Fruit fly (Drosophila melanogaster) ovary, adult (tissue): ENCODE measurements around the gene CG33635.
A peak's percentile ranks its signal among the peaks of the same experiment; 100 is the strongest.

ENCODE experiments used
- CG17801 ChIP-seq: fragments of 200-800 bp; optimal IDR thresholded peaks from 2 replicates; lab custom pipeline; 2019; ENCODE audit warnings: missing biosample characterization, mild to moderate bottlenecking, missing genetic modification characterization, moderate library complexity; ENCODE audit not compliant: partially characterized antibody

The CG33635 gene

DNA sequence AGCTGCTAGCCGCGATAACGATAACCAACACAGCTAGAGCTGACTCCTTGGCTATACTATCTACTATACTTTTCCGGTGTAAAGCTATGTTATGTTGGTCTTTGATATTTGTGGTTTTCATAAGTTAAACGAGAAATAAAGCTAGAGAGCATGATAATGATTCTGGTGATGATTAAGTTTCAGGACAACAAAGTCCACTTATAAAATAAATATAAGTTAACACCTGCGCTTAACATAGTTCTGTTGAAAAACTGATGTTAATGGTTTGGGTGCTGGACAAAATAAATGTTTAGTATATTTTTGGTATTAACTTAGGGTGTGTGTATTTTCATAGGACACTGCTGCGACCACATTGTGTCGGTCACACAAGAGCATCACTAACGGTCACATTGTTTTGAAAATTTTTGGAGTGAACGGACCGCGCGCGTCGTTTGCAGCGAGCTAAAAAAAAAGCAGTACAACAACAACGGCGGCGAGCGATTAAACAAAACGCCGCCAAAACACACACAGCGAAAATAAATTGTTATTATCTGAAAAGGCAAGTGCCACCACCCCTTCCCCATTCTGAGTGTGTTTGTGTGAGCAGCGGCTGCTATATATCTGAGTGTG, at the start of gene CG33635, which contains the start of gene spen:
TSS of gene CG33635 (minus strand) at position 16 of the 609 bp plus-strand sequence.
TSS of gene spen (plus strand) at position 384 of the 609 bp plus-strand sequence.
- peak; percentile 72 for TF ChIP-seq CG17801 (GFP tag; lab: Kevin White, UChicago)

DNA sequence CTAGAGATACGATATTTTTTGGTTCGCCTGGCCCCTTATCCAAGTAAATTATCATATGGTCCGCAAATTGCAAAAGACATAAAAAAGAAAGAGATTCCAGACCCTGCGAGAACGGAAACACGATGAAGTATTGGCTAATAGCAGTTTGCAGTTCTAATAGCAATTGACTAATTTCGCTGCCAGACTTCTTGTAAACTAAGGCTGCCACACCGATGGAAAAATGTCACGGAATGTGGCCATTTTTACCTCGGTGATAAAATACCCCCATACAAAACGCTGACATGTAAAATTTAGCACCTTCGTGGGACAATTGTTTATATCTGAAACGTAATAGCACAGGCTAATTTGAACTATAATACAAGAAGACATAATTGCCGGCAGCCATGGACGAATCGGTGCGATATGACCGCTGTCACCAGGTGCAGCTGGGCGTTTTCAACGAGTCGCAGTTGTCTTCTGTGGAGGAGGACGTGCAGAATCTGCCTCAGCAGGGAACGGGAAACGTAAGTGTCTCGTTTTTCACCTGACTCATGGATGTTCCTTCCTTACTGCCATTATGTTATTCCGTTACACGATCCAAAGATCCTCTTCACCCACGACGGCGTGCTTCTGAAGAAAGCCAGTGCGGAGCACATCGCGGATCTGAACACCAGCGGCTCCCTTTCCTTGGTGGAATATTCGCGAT, 48.8 kb upstream of the CG33635 start, which contains the start of the genes Tbc1d15-17 and CG11617:
TSS of gene Tbc1d15-17 (plus strand) at position 51 of the 685 bp plus-strand sequence.
TSS of gene CG11617 (minus strand) at position 169 of the 685 bp plus-strand sequence.
- TF ChIP-seq CG17801 (GFP tag; lab: Kevin White, UChicago), result peak; percentile 1

DNA sequence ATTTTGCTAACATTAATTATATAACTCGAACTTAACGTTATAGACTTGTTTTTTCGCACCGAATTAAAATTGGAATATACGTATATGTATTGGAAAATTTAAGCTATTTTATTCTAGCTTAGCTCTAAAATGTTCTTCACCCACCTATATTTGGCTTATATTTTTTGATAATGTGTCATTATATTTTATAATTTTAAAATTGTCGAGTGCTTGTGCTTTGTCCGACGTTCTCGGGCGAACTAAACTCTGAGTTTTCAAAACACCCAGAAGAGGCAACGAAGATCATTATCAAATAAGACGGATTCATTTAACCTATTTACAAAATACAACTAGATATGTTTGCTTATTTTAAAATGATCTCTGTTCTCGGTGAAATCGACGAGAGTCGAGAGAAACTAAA, 48.1 kb upstream of the CG33635 start:
- TF ChIP-seq CG17801 (GFP tag; lab: Kevin White, UChicago), result no peak

DNA sequence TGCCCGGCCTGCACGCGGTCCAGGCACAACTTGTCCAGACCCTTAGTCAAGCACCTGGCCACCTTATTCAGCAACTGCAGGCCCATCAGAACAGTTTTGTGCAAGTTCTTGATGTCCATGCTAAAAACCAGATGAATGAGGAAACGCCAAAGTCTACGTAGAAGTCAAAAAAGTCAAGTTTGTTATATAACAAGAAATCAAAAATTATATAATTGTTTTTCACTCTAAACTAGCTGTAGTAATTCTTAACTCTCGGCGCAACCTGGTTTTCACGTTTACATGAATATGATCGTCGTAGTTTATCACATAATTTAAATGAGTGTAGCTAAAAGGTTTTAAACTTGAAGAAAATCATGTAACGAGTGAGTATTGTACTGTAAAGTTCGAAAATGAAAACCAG, 46.1 kb upstream of the CG33635 start:
- TF ChIP-seq CG17801 (GFP tag; lab: Kevin White, UChicago), result no peak

DNA sequence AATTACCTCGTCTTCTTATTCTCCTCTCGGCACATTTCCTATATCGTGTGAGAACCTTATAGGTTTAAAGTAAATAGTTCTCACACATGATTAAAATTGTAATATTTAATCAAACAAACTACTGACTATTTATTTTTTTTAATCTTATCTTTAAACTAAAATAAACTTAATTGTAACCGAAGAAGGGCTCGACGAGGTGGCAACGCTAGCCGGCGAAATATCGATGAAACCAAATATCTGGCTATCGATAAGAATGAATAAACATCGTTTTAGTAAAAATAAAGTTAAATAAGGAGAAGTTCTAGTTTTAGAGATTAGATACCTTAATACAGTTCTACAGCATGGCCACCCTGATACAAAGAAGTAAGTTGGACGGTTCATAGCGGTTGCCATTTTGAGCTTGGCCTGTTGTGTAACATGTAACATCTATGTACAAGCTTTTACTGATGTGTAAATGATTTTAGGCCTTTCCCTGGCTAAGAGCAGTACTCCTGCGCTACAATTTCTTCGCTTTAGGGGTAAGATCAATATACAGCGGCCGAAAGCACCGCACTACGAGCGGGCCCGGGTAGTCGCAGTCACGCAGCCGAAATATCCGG, 45.2 kb upstream of the CG33635 start, which contains the start of gene mRpL10:
TSS of gene mRpL10 (plus strand) at position 251 of the 599 bp plus-strand sequence.
- TF ChIP-seq CG17801 (GFP tag; lab: Kevin White, UChicago), result peak; percentile 45

DNA sequence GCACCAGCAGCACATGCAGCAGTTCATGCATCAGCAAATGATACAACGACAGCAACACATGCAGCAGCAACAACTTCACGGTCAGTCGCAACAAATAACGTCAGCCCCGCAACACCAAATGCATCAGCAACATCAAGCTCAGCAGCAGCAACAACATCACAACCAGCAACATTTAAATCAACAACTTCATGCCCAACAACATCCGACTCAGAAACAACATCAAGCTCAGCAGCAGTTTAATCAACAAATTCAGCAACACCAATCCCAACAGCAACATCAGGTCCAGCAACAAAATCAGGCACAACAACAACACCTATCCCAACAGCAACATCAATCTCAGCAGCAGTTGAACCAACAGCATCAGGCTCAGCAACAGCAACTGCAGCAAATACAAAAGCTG, 37.2 kb upstream of the CG33635 start:
- no peak for TF ChIP-seq CG17801 (GFP tag; lab: Kevin White, UChicago)

DNA sequence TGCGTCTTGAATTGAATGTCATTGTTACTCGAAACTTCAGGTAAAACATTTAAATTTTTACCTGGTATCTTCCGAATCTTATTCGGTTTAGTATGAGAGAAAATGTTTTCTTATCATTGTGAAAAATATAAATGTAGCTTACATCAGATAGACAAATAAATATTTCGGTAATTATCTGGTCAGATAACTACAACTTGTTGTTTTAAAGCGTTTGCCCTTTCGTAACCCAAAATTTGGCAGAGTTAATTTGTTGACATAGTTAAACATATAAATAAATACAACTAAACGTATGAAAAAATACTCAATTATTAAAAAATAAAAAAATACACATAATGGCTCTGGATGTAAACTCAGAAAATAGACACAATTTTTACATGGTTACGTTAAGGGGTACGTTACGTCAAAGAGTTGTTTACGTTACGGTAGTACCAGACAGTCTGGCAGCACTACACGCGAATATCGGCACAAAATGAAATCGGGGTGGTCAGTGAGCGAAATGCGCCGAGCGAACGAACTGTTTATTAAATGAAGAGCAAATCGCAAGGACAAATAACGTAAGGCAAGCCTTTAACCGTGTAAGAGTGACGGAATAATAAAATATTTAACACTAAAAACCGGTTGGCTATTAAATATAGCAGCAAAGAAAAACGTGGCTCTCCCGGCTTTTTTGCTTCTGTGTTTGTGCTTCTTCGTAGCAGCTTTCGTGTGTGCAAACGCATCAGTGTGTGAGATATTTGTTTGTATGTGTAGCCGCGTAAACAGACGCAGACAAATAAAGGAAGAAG, 24.1 kb upstream of the CG33635 start:
- no peak for TF ChIP-seq CG17801 (GFP tag; lab: Kevin White, UChicago)

DNA sequence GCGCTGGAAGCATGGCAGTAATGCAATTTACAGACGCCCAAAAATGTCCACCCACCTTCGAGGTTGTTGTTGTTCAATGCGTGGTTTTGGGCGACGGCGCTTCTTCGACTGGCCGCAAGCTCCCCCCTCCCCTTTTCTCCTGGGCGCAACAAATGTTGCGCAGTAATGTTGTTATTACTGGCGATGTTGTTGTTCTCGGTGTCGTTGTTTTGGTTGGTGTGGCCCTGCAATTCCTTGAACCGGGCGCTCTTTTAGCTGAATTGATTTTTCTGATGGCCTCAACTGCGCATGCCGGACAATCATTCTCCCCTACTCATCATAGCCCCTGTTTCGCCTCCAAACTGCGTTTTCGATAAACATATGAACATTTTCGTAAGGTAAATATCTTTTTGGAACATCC, 22.6 kb upstream of the CG33635 start:
- TF ChIP-seq CG17801 (GFP tag; lab: Kevin White, UChicago), result no peak

dm6 chr2L:179119-179518, 20.7 kb upstream of the CG33635 start:
- no peak for TF ChIP-seq CG17801 (GFP tag; lab: Kevin White, UChicago)

dm6 chr2L:175727-176126, 17.3 kb upstream of the CG33635 start:
- TF ChIP-seq CG17801 (GFP tag; lab: Kevin White, UChicago), result no peak

- TF ChIP-seq CG17801 (GFP tag; lab: Kevin White, UChicago), result no peak
Measured at dm6 chr2L:171499-172250, 13.2 kb upstream of the CG33635 start.

- no peak for TF ChIP-seq CG17801 (GFP tag; lab: Kevin White, UChicago)
Measured at dm6 chr2L:170383-170782, 11.9 kb upstream of the CG33635 start.

DNA sequence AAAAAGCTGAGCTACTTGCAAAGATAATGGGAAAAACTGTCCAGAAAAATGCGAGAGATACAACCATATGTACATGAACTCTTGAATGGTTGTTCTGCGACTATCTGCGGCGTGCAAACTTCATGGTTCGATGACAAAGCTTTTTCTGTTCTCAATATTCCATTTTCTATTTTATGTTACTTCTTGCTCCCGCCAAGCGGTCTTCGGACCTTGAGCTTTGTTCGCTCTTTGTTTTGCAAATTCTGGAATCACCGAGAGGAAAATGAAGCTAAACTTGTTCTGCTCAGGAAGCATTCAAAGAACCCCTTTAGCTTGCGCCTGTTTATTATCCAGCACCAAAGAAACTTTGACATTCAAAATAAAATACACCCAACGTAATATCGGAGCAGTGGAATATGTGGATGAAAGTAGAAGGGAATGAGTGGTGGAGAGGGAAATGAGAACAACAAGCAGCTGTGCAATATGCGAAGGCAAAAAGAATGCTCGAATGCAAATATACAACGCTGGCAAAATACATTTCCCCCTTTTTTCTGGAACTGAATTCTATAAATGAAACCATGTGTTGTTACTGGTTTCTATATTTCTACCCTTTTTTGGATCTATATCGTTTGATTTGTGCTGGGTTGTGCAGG, 9.9 kb upstream of the CG33635 start:
- no peak for TF ChIP-seq CG17801 (GFP tag; lab: Kevin White, UChicago)
